Worm (Caenorhabditis elegans) whole organism, young adult: ENCODE data around the gene C44H9.4.

ENCODE experiments used
- efl-1 ChIP-seq: fragments of 150-350 bp; optimal IDR thresholded peaks from 2 replicates; lab custom pipeline; 2014; ENCODE audit warnings: missing biosample characterization, missing genetic modification reagents, missing genetic modification characterization
- nhr-80 ChIP-seq: sonication (generic microtip); optimal IDR thresholded peaks from 2 replicates; lab custom pipeline; 2016; ENCODE audit warnings: missing genetic modification characterization, missing compliant biosample characterization
- rec-8 ChIP-seq, 2 experiments: sonication (generic microtip); optimal IDR thresholded peaks; 2 replicates each; lab custom pipeline; 2016; ENCODE audit warnings: mild to moderate bottlenecking in 2 of 2, missing genetic modification characterization in 2 of 2, missing genetic modification reagents in 2 of 2, missing genotype in 2 of 2, missing biosample characterization in 1 of 2, missing compliant biosample characterization in 1 of 2, moderate library complexity in 1 of 2

ce11 chrV:12814481-12814882 is 21.0 kb upstream of the C44H9.4 start:
- TF ChIP-seq efl-1 (GFP tag; lab: Kevin White, UChicago) (no peak), nhr-80 (tag; lab: Kevin White, UChicago) (no peak), rec-8 (tag; optimal IDR thresholded peaks at IDR 0.05; lab: Kevin White, UChicago) (no peak)
